Worm (Caenorhabditis elegans): ENCODE measurements around the gene str-86.

str-86 gene

ce11 chrV:9009175-9009574, 25.7 kb upstream of the str-86 start, which contains the start of gene srx-2:
srx-2 (plus strand) TSS chrV:9009475.
- TF ChIP-seq ref-1 (GFP tag; conservative IDR thresholded peaks at IDR 0.05) (no peak), ztf-23 (GFP tag; IDR thresholded peaks at IDR 0.05) (no peak), klf-2 (GFP tag; conservative IDR thresholded peaks at IDR 0.05) (no peak), T22C8.4 (GFP tag; IDR thresholded peaks at IDR 0.05) (no peak), cog-1 (tag; optimal IDR thresholded peaks at IDR 0.05) (no peak), ztf-29 (GFP tag; IDR thresholded peaks at IDR 0.05) (no peak), tab-1 (GFP tag; IDR thresholded peaks at IDR 0.05) (no peak), flt-1 (GFP tag; IDR thresholded peaks at IDR 0.05) (no peak), med-1 (GFP tag; optimal IDR thresholded peaks at IDR 0.05; ENCODE audit: insufficient read depth) (no peak)

DNA sequence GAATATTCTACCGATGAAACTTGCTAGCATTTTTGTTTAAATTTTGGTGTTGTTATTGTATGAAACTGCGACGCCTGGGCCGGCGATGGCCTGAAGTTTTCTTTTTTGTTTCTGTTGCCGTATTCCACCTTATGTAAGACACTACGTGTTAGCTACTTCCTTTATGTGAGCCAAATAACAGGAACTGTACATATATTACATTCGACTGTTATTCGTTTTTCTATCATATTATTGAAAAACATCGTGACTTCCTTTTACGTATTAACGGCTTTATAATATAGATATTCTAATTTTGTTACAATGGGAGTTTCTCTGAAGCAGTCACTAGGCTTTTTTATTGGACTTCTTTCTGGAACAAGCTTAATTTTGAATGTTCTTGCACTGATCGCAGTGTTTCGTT, 21.7 kb upstream of the str-86 start, which contains the start of gene srx-3:
Gene srx-3, plus strand, starts transcription at position 301 of the 400 bp plus-strand sequence.
- TF ChIP-seq T22C8.4 (GFP tag; IDR thresholded peaks at IDR 0.05) (no peak), cog-1 (tag; optimal IDR thresholded peaks at IDR 0.05) (no peak), flt-1 (GFP tag; IDR thresholded peaks at IDR 0.05) (no peak), ztf-29 (GFP tag; IDR thresholded peaks at IDR 0.05) (no peak), klf-2 (GFP tag; conservative IDR thresholded peaks at IDR 0.05) (no peak), ztf-23 (GFP tag; IDR thresholded peaks at IDR 0.05) (no peak), tab-1 (GFP tag; IDR thresholded peaks at IDR 0.05) (no peak), med-1 (GFP tag; optimal IDR thresholded peaks at IDR 0.05; ENCODE audit: insufficient read depth) (no peak), ref-1 (GFP tag; conservative IDR thresholded peaks at IDR 0.05) (no peak)

DNA sequence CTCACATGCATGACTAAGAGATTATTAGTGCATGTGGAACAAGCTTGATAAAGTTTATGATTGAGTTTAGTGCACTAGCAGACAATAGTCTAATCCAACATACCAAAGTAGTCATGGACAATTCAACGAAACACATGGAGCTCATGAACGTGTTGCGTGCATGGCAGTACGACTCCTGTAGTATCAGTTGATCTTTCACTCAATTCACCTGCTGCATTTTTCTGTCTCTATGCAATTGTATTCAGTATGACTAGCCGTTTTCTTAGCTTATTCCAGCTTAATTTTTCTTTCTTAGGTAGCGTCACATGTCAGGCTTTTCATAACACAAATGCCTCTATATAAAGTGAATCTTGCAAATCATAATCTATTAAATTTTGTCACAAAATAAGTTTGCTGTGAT, 19.8 kb upstream of the str-86 start, which contains the start of gene srx-1:
Gene srx-1, plus strand, starts transcription at position 382 of the 400 bp plus-strand sequence.
- TF ChIP-seq T22C8.4 (GFP tag; IDR thresholded peaks at IDR 0.05) = no peak
- no peak for TF ChIP-seq ztf-23 (GFP tag; IDR thresholded peaks at IDR 0.05)
- no peak for TF ChIP-seq ztf-29 (GFP tag; IDR thresholded peaks at IDR 0.05)
- TF ChIP-seq cog-1 (tag; optimal IDR thresholded peaks at IDR 0.05) = no peak
- TF ChIP-seq flt-1 (GFP tag; IDR thresholded peaks at IDR 0.05) = no peak
- no peak for TF ChIP-seq klf-2 (GFP tag; conservative IDR thresholded peaks at IDR 0.05)
- TF ChIP-seq tab-1 (GFP tag; IDR thresholded peaks at IDR 0.05) = no peak
- no peak for TF ChIP-seq med-1 (GFP tag; optimal IDR thresholded peaks at IDR 0.05; ENCODE audit: insufficient read depth)
- TF ChIP-seq ref-1 (GFP tag; conservative IDR thresholded peaks at IDR 0.05) = no peak

- TF ChIP-seq med-1 (GFP tag; optimal IDR thresholded peaks at IDR 0.05; ENCODE audit: insufficient read depth) (no peak), klf-2 (GFP tag; conservative IDR thresholded peaks at IDR 0.05) (no peak), ztf-23 (GFP tag; IDR thresholded peaks at IDR 0.05) (no peak), ztf-29 (GFP tag; IDR thresholded peaks at IDR 0.05) (no peak), ref-1 (GFP tag; conservative IDR thresholded peaks at IDR 0.05) (no peak), cog-1 (tag; optimal IDR thresholded peaks at IDR 0.05) (no peak), T22C8.4 (GFP tag; IDR thresholded peaks at IDR 0.05) (no peak), flt-1 (GFP tag; IDR thresholded peaks at IDR 0.05) (no peak), tab-1 (GFP tag; IDR thresholded peaks at IDR 0.05) (no peak)
These were observed 17.7 kb upstream of the str-86 start, which contains the start of gene F59E11.2 for ce11 chrV:9001175-9001574. F59E11.2 (plus strand) TSS chrV:9001475.

DNA sequence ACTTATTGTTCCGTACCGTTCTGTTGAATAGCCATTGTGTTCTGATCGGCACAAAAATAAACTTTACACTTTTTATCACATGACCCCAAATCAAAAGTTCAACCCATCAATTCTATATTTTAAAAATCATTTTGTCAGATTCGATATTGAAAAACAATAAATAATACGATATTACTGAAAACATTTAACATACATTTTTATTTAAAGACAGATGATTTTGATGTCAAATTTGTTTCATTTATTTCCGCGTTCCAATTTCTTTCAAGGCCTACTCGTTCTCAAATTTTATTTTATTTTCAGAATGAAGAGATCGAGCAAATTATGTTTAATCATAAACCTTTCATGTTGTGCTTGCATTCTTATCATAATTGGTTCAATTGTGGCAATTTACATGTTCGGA, 11.3 kb upstream of the str-86 start, which contains the start of gene F59E11.5:
Gene F59E11.5, plus strand, starts transcription at position 301 of the 400 bp plus-strand sequence.
- TF ChIP-seq ref-1 (GFP tag; conservative IDR thresholded peaks at IDR 0.05) (no peak), flt-1 (GFP tag; IDR thresholded peaks at IDR 0.05) (no peak), ztf-23 (GFP tag; IDR thresholded peaks at IDR 0.05) (no peak), tab-1 (GFP tag; IDR thresholded peaks at IDR 0.05) (no peak), med-1 (GFP tag; optimal IDR thresholded peaks at IDR 0.05; ENCODE audit: insufficient read depth) (no peak), klf-2 (GFP tag; conservative IDR thresholded peaks at IDR 0.05) (no peak), ztf-29 (GFP tag; IDR thresholded peaks at IDR 0.05) (no peak), cog-1 (tag; optimal IDR thresholded peaks at IDR 0.05) (no peak), T22C8.4 (GFP tag; IDR thresholded peaks at IDR 0.05) (no peak)

DNA sequence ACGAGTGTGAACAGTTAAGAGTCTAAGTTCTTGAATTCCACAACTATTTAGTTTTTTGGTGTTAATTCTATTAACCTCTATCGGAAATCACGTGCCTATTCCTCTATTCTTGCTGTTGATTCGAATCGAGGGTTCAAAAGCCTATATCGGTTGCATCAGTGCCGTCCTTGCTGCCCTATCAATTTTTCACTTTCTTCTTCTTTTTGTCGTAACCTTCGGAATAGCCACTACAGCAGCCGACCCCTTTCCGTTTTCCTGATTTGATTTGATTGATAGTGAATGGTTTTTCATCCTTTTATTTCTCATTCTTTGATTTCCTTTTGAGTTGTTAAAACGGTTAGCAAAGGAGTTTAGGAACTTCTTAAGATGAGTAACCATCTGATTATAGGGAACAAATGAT, 10.8 kb upstream of the str-86 start:
- TF ChIP-seq cog-1 (tag; optimal IDR thresholded peaks at IDR 0.05) = no peak
- no peak for TF ChIP-seq ref-1 (GFP tag; conservative IDR thresholded peaks at IDR 0.05)
- no peak for TF ChIP-seq flt-1 (GFP tag; IDR thresholded peaks at IDR 0.05)
- TF ChIP-seq klf-2 (GFP tag; conservative IDR thresholded peaks at IDR 0.05) = no peak
- no peak for TF ChIP-seq tab-1 (GFP tag; IDR thresholded peaks at IDR 0.05)
- no peak for TF ChIP-seq ztf-29 (GFP tag; IDR thresholded peaks at IDR 0.05)
- no peak for TF ChIP-seq ztf-23 (GFP tag; IDR thresholded peaks at IDR 0.05)
- TF ChIP-seq med-1 (GFP tag; optimal IDR thresholded peaks at IDR 0.05; ENCODE audit: insufficient read depth) = no peak
- TF ChIP-seq T22C8.4 (GFP tag; IDR thresholded peaks at IDR 0.05) = no peak

- no peak for TF ChIP-seq flt-1 (GFP tag; IDR thresholded peaks at IDR 0.05)
- TF ChIP-seq T22C8.4 (GFP tag; IDR thresholded peaks at IDR 0.05) = no peak
- TF ChIP-seq med-1 (GFP tag; optimal IDR thresholded peaks at IDR 0.05; ENCODE audit: insufficient read depth) = no peak
- no peak for TF ChIP-seq klf-2 (GFP tag; conservative IDR thresholded peaks at IDR 0.05)
- no peak for TF ChIP-seq ref-1 (GFP tag; conservative IDR thresholded peaks at IDR 0.05)
- no peak for TF ChIP-seq cog-1 (tag; optimal IDR thresholded peaks at IDR 0.05)
- TF ChIP-seq tab-1 (GFP tag; IDR thresholded peaks at IDR 0.05) = no peak
- TF ChIP-seq ztf-23 (GFP tag; IDR thresholded peaks at IDR 0.05) = no peak
- TF ChIP-seq ztf-29 (GFP tag; IDR thresholded peaks at IDR 0.05) = no peak
These were observed 8.2 kb upstream of the str-86 start, which contains the start of gene F59E11.6 for ce11 chrV:8991679-8992078. F59E11.6 (plus strand) TSS chrV:8991789.

DNA sequence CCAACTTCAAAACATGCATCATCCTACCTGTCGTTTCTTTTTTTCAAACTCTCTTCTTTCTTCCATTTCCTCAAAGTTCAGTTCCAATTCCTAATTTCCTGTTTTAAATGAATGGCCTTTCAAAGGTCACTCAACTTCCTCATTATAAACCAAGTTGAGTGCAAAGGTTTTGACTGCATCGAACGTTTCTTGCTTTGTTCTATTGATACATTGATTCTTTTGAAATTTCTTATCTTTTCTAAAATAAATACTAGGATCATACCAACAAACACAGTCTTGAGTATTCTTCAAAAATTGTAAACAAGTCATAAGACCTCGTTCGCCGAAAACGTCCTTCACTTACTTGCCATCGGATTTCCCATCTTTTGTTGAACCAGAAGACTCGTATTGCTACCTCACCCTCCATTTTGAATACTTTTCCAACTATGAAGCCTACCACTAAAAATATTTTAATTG, 6.7 kb upstream of the str-86 start, which contains the start of gene F59E11.7:
Gene F59E11.7, plus strand, starts transcription at position 51 of the 456 bp plus-strand sequence.
- no peak for TF ChIP-seq klf-2 (GFP tag; conservative IDR thresholded peaks at IDR 0.05)
- no peak for TF ChIP-seq tab-1 (GFP tag; IDR thresholded peaks at IDR 0.05)
- TF ChIP-seq ztf-23 (GFP tag; IDR thresholded peaks at IDR 0.05) = no peak
- TF ChIP-seq ztf-29 (GFP tag; IDR thresholded peaks at IDR 0.05) = no peak
- no peak for TF ChIP-seq ref-1 (GFP tag; conservative IDR thresholded peaks at IDR 0.05)
- no peak for TF ChIP-seq T22C8.4 (GFP tag; IDR thresholded peaks at IDR 0.05)
- TF ChIP-seq flt-1 (GFP tag; IDR thresholded peaks at IDR 0.05) = no peak
- no peak for TF ChIP-seq med-1 (GFP tag; optimal IDR thresholded peaks at IDR 0.05; ENCODE audit: insufficient read depth)
- no peak for TF ChIP-seq cog-1 (tag; optimal IDR thresholded peaks at IDR 0.05)

- no peak for TF ChIP-seq ref-1 (GFP tag; conservative IDR thresholded peaks at IDR 0.05)
- TF ChIP-seq ztf-23 (GFP tag; IDR thresholded peaks at IDR 0.05) = no peak
- TF ChIP-seq ztf-29 (GFP tag; IDR thresholded peaks at IDR 0.05) = no peak
- TF ChIP-seq klf-2 (GFP tag; conservative IDR thresholded peaks at IDR 0.05) = no peak
- TF ChIP-seq cog-1 (tag; optimal IDR thresholded peaks at IDR 0.05) = no peak
- TF ChIP-seq tab-1 (GFP tag; IDR thresholded peaks at IDR 0.05) = no peak
- no peak for TF ChIP-seq flt-1 (GFP tag; IDR thresholded peaks at IDR 0.05)
- TF ChIP-seq med-1 (GFP tag; optimal IDR thresholded peaks at IDR 0.05; ENCODE audit: insufficient read depth) = no peak
- no peak for TF ChIP-seq T22C8.4 (GFP tag; IDR thresholded peaks at IDR 0.05)
These were observed 4.6 kb upstream of the str-86 start, which contains the start of gene str-87 for ce11 chrV:8988104-8988503. str-87 (minus strand) TSS chrV:8988204.
